Fruit fly (Drosophila melanogaster) whole organism, embryonic: ENCODE results near the gene Muc14A.

Experiments used
- Atf3 ChIP-seq: fragments of 200-800 bp; sonication (Bioruptor generic); optimal IDR thresholded peaks from 3 replicates; lab custom pipeline; 2016; ENCODE audit warnings: missing biosample characterization, missing genetic modification characterization
- Bgb ChIP-seq: fragments of 200-800 bp; sonication (Bioruptor generic); IDR thresholded peaks from 2 replicates; pipeline ENCODE4 v1.3.6; 2022; ENCODE audit warnings: missing biosample characterization, missing genetic modification characterization; ENCODE audit not compliant: partially characterized antibody
- CG10543 ChIP-seq: fragments of 200-800 bp; sonication (Bioruptor generic); optimal IDR thresholded peaks from 3 replicates; lab custom pipeline; 2017; ENCODE audit warnings: missing biosample characterization, mild to moderate bottlenecking, missing genetic modification characterization, moderate library complexity
- CG11398 ChIP-seq: fragments of 200-800 bp; sonication (Bioruptor generic); optimal IDR thresholded peaks from 2 replicates; lab custom pipeline; 2016; ENCODE audit warnings: missing biosample characterization, missing genetic modification characterization
- CG12104 ChIP-seq: fragments of 200-800 bp; sonication (Bioruptor generic); optimal IDR thresholded peaks from 3 replicates; lab custom pipeline; 2016; ENCODE audit warnings: missing biosample characterization, missing genetic modification characterization
- CG12219 ChIP-seq: fragments of 200-800 bp; sonication (Bioruptor generic); optimal IDR thresholded peaks from 3 replicates; lab custom pipeline; 2018; ENCODE audit warnings: missing biosample characterization, mild to moderate bottlenecking, missing genetic modification characterization
- CG12236 ChIP-seq: fragments of 200-800 bp; sonication (Bioruptor generic); optimal IDR thresholded peaks from 2 replicates; lab custom pipeline; 2016; ENCODE audit warnings: missing biosample characterization, missing genetic modification characterization
- CG14441 ChIP-seq: fragments of 200-800 bp; sonication (Bioruptor generic); IDR thresholded peaks from 2 replicates; pipeline ENCODE4 v1.3.6; 2022; ENCODE audit warnings: missing biosample characterization, missing genetic modification characterization
- CG15073 ChIP-seq: fragments of 200-800 bp; sonication (Bioruptor generic); optimal IDR thresholded peaks from 2 replicates; lab custom pipeline; 2016; ENCODE audit warnings: missing biosample characterization, missing genetic modification characterization
- CG17802 ChIP-seq: fragments of 200-800 bp; sonication (Bioruptor generic); optimal IDR thresholded peaks from 2 replicates; lab custom pipeline; 2018; ENCODE audit warnings: missing biosample characterization, mild to moderate bottlenecking, missing genetic modification characterization, moderate library complexity
- CG30020 ChIP-seq: fragments of 200-800 bp; optimal IDR thresholded peaks from 2 replicates; lab custom pipeline; 2019; ENCODE audit warnings: missing biosample characterization, mild to moderate bottlenecking, missing genetic modification characterization, moderate library complexity
- CG3726 ChIP-seq: fragments of 200-800 bp; sonication (Bioruptor generic); IDR thresholded peaks from 3 replicates; pipeline ENCODE4, ENCODE4 v1.3.6; 2022; ENCODE audit warnings: missing biosample characterization, missing genetic modification characterization
- CG3995 ChIP-seq: fragments of 200-800 bp; sonication (Bioruptor generic); optimal IDR thresholded peaks from 3 replicates; lab custom pipeline; 2016; ENCODE audit warnings: missing biosample characterization, missing genetic modification characterization
- CG43689 ChIP-seq: fragments of 200-800 bp; sonication (Bioruptor generic); IDR thresholded peaks from 2 replicates; pipeline ENCODE4 v1.3.6; 2022; ENCODE audit warnings: missing biosample characterization, missing genetic modification characterization
- CG7556 ChIP-seq: fragments of 200-800 bp; sonication (Bioruptor generic); optimal IDR thresholded peaks from 2 replicates; lab custom pipeline; 2017; ENCODE audit warnings: missing biosample characterization, mild to moderate bottlenecking, missing genetic modification characterization
- CG9817 ChIP-seq: fragments of 200-800 bp; sonication (Bioruptor generic); optimal IDR thresholded peaks from 2 replicates; lab custom pipeline; 2018; ENCODE audit warnings: missing biosample characterization, mild to moderate bottlenecking, missing genetic modification characterization, moderate library complexity
- Drgx ChIP-seq: fragments of 200-800 bp; sonication (Bioruptor generic); IDR thresholded peaks from 2 replicates; pipeline ENCODE4 v1.3.6; 2022; ENCODE audit warnings: missing biosample characterization, missing genetic modification characterization
- ERR ChIP-seq: fragments of 200-800 bp; sonication (Bioruptor generic); optimal IDR thresholded peaks from 2 replicates; lab custom pipeline; 2016; ENCODE audit warnings: missing biosample characterization, missing genetic modification characterization
- H15 ChIP-seq: fragments of 200-800 bp; sonication (Bioruptor generic); IDR thresholded peaks from 3 replicates; pipeline ENCODE4 v1.3.6; 2022; ENCODE audit warnings: missing biosample characterization, missing genetic modification characterization
- H2.0 ChIP-seq: fragments of 200-800 bp; sonication (Bioruptor generic); IDR thresholded peaks from 2 replicates; pipeline ENCODE4 v1.3.6; 2022; ENCODE audit warnings: missing biosample characterization, missing genetic modification characterization
- HLH4C ChIP-seq: fragments of 200-800 bp; sonication (Bioruptor generic); IDR thresholded peaks from 3 replicates; pipeline ENCODE4 v1.3.6; 2022; ENCODE audit warnings: missing biosample characterization, missing genetic modification characterization; ENCODE audit not compliant: partially characterized antibody
- HLHmδ ChIP-seq: fragments of 200-800 bp; sonication (Bioruptor generic); optimal IDR thresholded peaks from 2 replicates; lab custom pipeline; 2018; ENCODE audit warnings: missing biosample characterization, mild to moderate bottlenecking, missing genetic modification characterization, moderate library complexity
- Hey ChIP-seq: fragments of 200-800 bp; sonication (Bioruptor generic); optimal IDR thresholded peaks from 3 replicates; lab custom pipeline; 2018; ENCODE audit warnings: missing biosample characterization, mild to moderate bottlenecking, missing genetic modification characterization
- Myb ChIP-seq: fragments of 200-800 bp; sonication (Bioruptor generic); optimal IDR thresholded peaks from 2 replicates; lab custom pipeline; 2016; ENCODE audit warnings: missing biosample characterization, missing genetic modification characterization
- Side ChIP-seq: fragments of 200-800 bp; sonication (Bioruptor generic); optimal IDR thresholded peaks from 2 replicates; lab custom pipeline; 2016; ENCODE audit warnings: missing biosample characterization, missing genetic modification characterization
- Tbp ChIP-seq: fragments of >200 bp; optimal IDR thresholded peaks from 2 replicates; lab custom pipeline; 2018; ENCODE audit warnings: missing biosample characterization, missing genetic modification characterization
- ara ChIP-seq: fragments of 200-800 bp; sonication (Bioruptor generic); IDR thresholded peaks from 2 replicates; pipeline ENCODE4 v1.3.6; 2022; ENCODE audit warnings: missing biosample characterization, missing genetic modification characterization
- ato ChIP-seq: fragments of 200-800 bp; sonication (Bioruptor generic); IDR thresholded peaks from 2 replicates; pipeline ENCODE4 v1.3.6; 2022; ENCODE audit warnings: missing biosample characterization, missing genetic modification characterization; ENCODE audit not compliant: partially characterized antibody
- chif ChIP-seq, 2 experiments: fragments of 200-800 bp; sonication (Bioruptor generic); optimal IDR thresholded peaks; 3 replicates each; lab custom pipeline; 2016; ENCODE audit warnings: missing biosample characterization in 2 of 2, missing genetic modification characterization in 2 of 2
- corto ChIP-seq: fragments of 200-800 bp; sonication (Bioruptor generic); optimal IDR thresholded peaks from 2 replicates; lab custom pipeline; 2016; ENCODE audit warnings: missing biosample characterization, mild to moderate bottlenecking, missing genetic modification characterization, moderate library complexity
- crp ChIP-seq, 2 experiments: fragments of 200-800 bp; sonication (Bioruptor generic); optimal IDR thresholded peaks; 2 replicates in 1 of 2; 3 replicates in 1 of 2; lab custom pipeline; 2017; ENCODE audit warnings: missing biosample characterization in 2 of 2, missing genetic modification characterization in 2 of 2, mild to moderate bottlenecking in 1 of 2, moderate library complexity in 1 of 2
- disco-r ChIP-seq: fragments of 200-800 bp; sonication (Bioruptor generic); optimal IDR thresholded peaks from 2 replicates; lab custom pipeline; 2016; ENCODE audit warnings: missing biosample characterization, missing genetic modification characterization
- dmrt99B ChIP-seq: fragments of 200-800 bp; sonication (Bioruptor generic); optimal IDR thresholded peaks from 2 replicates; lab custom pipeline; 2018; ENCODE audit warnings: missing biosample characterization, mild to moderate bottlenecking, missing genetic modification characterization, moderate library complexity
- fd3F ChIP-seq: fragments of 200-800 bp; sonication (Bioruptor generic); optimal IDR thresholded peaks from 2 replicates; lab custom pipeline; 2018; ENCODE audit warnings: missing biosample characterization, mild to moderate bottlenecking, missing genetic modification characterization, moderate library complexity
- fd64A ChIP-seq: fragments of 200-800 bp; sonication (Bioruptor generic); optimal IDR thresholded peaks from 3 replicates; lab custom pipeline; 2018; ENCODE audit warnings: missing biosample characterization, mild to moderate bottlenecking, missing genetic modification characterization
- gcm ChIP-seq: fragments of 200-800 bp; sonication (Bioruptor generic); optimal IDR thresholded peaks from 2 replicates; lab custom pipeline; 2019; ENCODE audit warnings: missing biosample characterization, mild to moderate bottlenecking, missing genetic modification characterization, moderate library complexity
- grau ChIP-seq: fragments of 200-800 bp; optimal IDR thresholded peaks from 3 replicates; lab custom pipeline; 2019; ENCODE audit warnings: missing biosample characterization, mild to moderate bottlenecking, missing genetic modification characterization, moderate library complexity
- ind ChIP-seq: fragments of 200-800 bp; sonication (Bioruptor generic); optimal IDR thresholded peaks from 3 replicates; lab custom pipeline; 2016; ENCODE audit warnings: missing biosample characterization, missing genetic modification characterization
- kni ChIP-seq: fragments of 200-800 bp; sonication (Bioruptor generic); optimal IDR thresholded peaks from 3 replicates; lab custom pipeline; 2017; ENCODE audit warnings: mild to moderate bottlenecking, missing biosample characterization, missing genetic modification reagents, missing genetic modification characterization
- nmo ChIP-seq: fragments of 200-800 bp; sonication (Bioruptor generic); optimal IDR thresholded peaks from 2 replicates; lab custom pipeline; 2018; ENCODE audit warnings: missing biosample characterization, mild to moderate bottlenecking, missing genetic modification characterization, moderate library complexity
- odd ChIP-seq: fragments of 200-800 bp; sonication (Bioruptor generic); optimal IDR thresholded peaks from 2 replicates; lab custom pipeline; 2017; ENCODE audit warnings: missing biosample characterization, mild to moderate bottlenecking, missing genetic modification characterization
- otp ChIP-seq: fragments of 200-800 bp; sonication (Bioruptor generic); IDR thresholded peaks from 3 replicates; pipeline ENCODE4, ENCODE4 v1.3.6; 2022; ENCODE audit warnings: missing biosample characterization, missing genetic modification characterization
- prd ChIP-seq, 3 experiments: fragments of >200 bp in 2 of 3; fragments of 200-800 bp in 1 of 3; sonication (Bioruptor generic) in 1 of 3; optimal IDR thresholded peaks in 2 of 3; IDR thresholded peaks in 1 of 3; 2 replicates in 2 of 3; 3 replicates in 1 of 3; pipeline versions ENCODE4 v1.3.6 to Lab custom; 2017 to 2022; ENCODE audit warnings: missing biosample characterization in 1 of 3, missing genetic modification characterization in 1 of 3
- slbo ChIP-seq: fragments of 200-800 bp; sonication (Bioruptor generic); IDR thresholded peaks from 2 replicates; pipeline ENCODE4 v1.3.6; 2022; ENCODE audit warnings: missing biosample characterization, missing genetic modification characterization
- slp2 ChIP-seq: fragments of 200-800 bp; sonication (Bioruptor generic); optimal IDR thresholded peaks from 2 replicates; lab custom pipeline; 2016; ENCODE audit warnings: missing biosample characterization, missing genetic modification characterization
- sna ChIP-seq: fragments of 200-800 bp; sonication (Bioruptor generic); IDR thresholded peaks from 2 replicates; pipeline ENCODE4 v1.3.6; 2022; ENCODE audit warnings: missing biosample characterization, missing genetic modification characterization; ENCODE audit not compliant: partially characterized antibody
- ssp ChIP-seq: fragments of 200-800 bp; sonication (Bioruptor generic); IDR thresholded peaks from 2 replicates; pipeline ENCODE4 v1.3.6; 2022; ENCODE audit warnings: missing biosample characterization, missing genetic modification characterization
- tup ChIP-seq: fragments of 200-800 bp; sonication (Bioruptor generic); optimal IDR thresholded peaks from 2 replicates; lab custom pipeline; 2016; ENCODE audit warnings: missing biosample characterization, mild to moderate bottlenecking, missing genetic modification characterization, moderate library complexity
- z ChIP-seq: fragments of 200-800 bp; sonication (Bioruptor generic); IDR thresholded peaks from 3 replicates; pipeline ENCODE4 v1.3.6; 2022; ENCODE audit warnings: missing biosample characterization, missing genetic modification characterization

The Muc14A gene

DNA sequence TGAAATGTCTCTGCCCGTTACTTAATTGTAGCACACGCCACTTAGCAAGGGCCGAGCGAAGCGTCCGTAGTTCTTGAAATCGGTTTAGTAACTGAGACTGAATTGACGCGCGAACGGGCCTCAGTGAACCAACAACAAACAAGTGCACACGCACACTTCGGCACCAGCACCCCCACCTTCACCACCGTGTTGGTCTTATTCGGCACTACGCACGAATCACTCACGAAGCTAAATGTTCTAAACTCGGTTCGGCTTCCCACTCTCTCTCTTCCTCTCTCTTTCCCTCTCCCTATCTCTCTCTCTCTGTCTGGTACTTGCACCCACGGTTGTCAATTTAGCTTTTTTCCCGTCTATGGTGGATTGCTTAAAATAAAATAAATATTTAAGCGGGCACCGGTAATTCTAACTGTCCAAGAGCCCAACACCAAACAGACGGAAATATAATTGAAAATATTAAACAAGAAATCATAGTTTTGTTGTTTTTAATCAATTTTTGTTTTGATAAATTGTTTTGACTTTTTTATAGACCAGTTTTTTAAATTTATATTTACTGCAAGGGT lies 82.6 kb downstream of the Muc14A start, which contains the start of gene Tob (continued):
- TF ChIP-seq fd3F (GFP tag; lab: Kevin White, UChicago) (no peak), kni (GFP tag; lab: Kevin White, UChicago) (peak; percentile 71), Drgx (GFP tag; lab: Robert Waterston, UW) (peak; percentile 61), ind (GFP tag; lab: Kevin White, UChicago) (no peak), CG11398 (GFP tag; lab: Kevin White, UChicago) (no peak), otp (GFP tag; lab: Robert Waterston, UW) (0 out of 3 replicates have a peak, but pooled peaks have one; percentile 9), tup (no peak), odd (peak; percentile 3), CG12219 (GFP tag; lab: Kevin White, UChicago) (no peak), CG7556 (GFP tag; lab: Kevin White, UChicago) (peak; percentile 1), CG14441 (GFP tag; lab: Robert Waterston, UW) (no peak), Atf3 (GFP tag; lab: Kevin White, UChicago) (no peak), disco-r (GFP tag; lab: Kevin White, UChicago) (peak; percentile 26), Hey (tag; lab: Kevin White, UChicago) (peak; percentile 11), slbo (GFP tag; lab: Robert Waterston, UW) (no peak), HLH4C (GFP tag; lab: Robert Waterston, UW) (peak; percentile 34; the same call in 1 of the 3 replicates), ara (0 out of 2 replicates have a peak, but pooled peaks have one; percentile 29), ssp (GFP tag; lab: Robert Waterston, UW) (no peak), CG15073 (GFP tag; lab: Kevin White, UChicago) (no peak), ato (GFP tag; lab: Robert Waterston, UW) (no peak), z (GFP tag; lab: Robert Waterston, UW) (0 out of 3 replicates have a peak, but pooled peaks have one; percentile 18), sna (no peak), prd (optimal IDR thresholded peaks at IDR 0.05; lab: Kevin White, UChicago) (no peak), prd (GFP tag; IDR thresholded peaks at IDR 0.05; lab: Robert Waterston, UW) (no peak), gcm (GFP tag; lab: Kevin White, UChicago) (peak; percentile 8), crp (GFP tag; optimal IDR thresholded peaks at IDR 0.05; lab: Kevin White, UChicago) (peak in 1 of 2 experiments; percentile 1), nmo (GFP tag; lab: Kevin White, UChicago) (peak; percentile 6), CG10543 (GFP tag; lab: Kevin White, UChicago) (peak; percentile 81), CG30020 (no peak), H15 (GFP tag; lab: Robert Waterston, UW) (no peak), fd64A (GFP tag; lab: Kevin White, UChicago) (peak; percentile 12), H2.0 (GFP tag; lab: Robert Waterston, UW) (peak; percentile 21; the same call in 1 of the 2 replicates), ERR (GFP tag; lab: Kevin White, UChicago) (peak; percentile 4), CG17802 (tag; lab: Kevin White, UChicago) (peak; percentile 78), CG12236 (GFP tag; lab: Kevin White, UChicago) (no peak), chif (GFP tag; optimal IDR thresholded peaks at IDR 0.05; lab: Kevin White, UChicago) (no peak), slp2 (GFP tag; lab: Kevin White, UChicago) (no peak), dmrt99B (tag; lab: Kevin White, UChicago) (peak; percentile 22), CG3995 (GFP tag; lab: Kevin White, UChicago) (no peak), Bgb (GFP tag; lab: Robert Waterston, UW) (peak; percentile 54; the same call in 1 of the 2 replicates), Side (GFP tag; lab: Kevin White, UChicago) (peak; percentile 3), CG3726 (GFP tag; lab: Robert Waterston, UW) (no peak), corto (GFP tag; lab: Kevin White, UChicago) (no peak), Tbp (no peak), Myb (no peak), CG12104 (GFP tag; lab: Kevin White, UChicago) (no peak), grau (tag; lab: Kevin White, UChicago) (no peak), HLHmδ (peak; percentile 41), CG43689 (GFP tag; lab: Robert Waterston, UW) (no peak), CG9817 (no peak)
